Worm (Caenorhabditis elegans): ENCODE results near the gene glb-34.
A peak's percentile ranks its signal among the peaks of the same experiment; 100 is the strongest.

glb-34 gene

ce11 chrIV:14620543-14620942 lies 48.0 kb upstream of the glb-34 start:
- TF ChIP-seq jun-1 (tag; optimal IDR thresholded peaks at IDR 0.05) (peak; percentile 59), pqm-1 (tag; optimal IDR thresholded peaks at IDR 0.05) (no peak), ceh-90 (tag; optimal IDR thresholded peaks at IDR 0.05) (no peak), zag-1 (tag; optimal IDR thresholded peaks at IDR 0.05) (no peak), pag-3 (tag; optimal IDR thresholded peaks at IDR 0.05; ENCODE audit: borderline replicate concordance, insufficient read depth) (no peak), egl-27 (tag; optimal IDR thresholded peaks at IDR 0.05) (no peak), ceh-8 (GFP tag; optimal IDR thresholded peaks at IDR 0.05) (no peak), unc-98 (GFP tag; IDR thresholded peaks at IDR 0.05) (no peak), snpc-4 (tag; optimal IDR thresholded peaks at IDR 0.05) (peak; percentile 11), unc-130 (tag; optimal IDR thresholded peaks at IDR 0.05) (no peak), nhr-71 (tag; optimal IDR thresholded peaks at IDR 0.05) (peak; percentile 78), unc-62 (GFP tag; optimal IDR thresholded peaks at IDR 0.05) (no peak), ces-1 (GFP tag; optimal IDR thresholded peaks at IDR 0.05) (no peak), nhr-12 (tag; optimal IDR thresholded peaks at IDR 0.05) (no peak), dsc-1 (tag; optimal IDR thresholded peaks at IDR 0.05) (peak; percentile 6), lsy-2 (tag; optimal IDR thresholded peaks at IDR 0.05) (peak; percentile 48 to 63), nhr-47 (tag; optimal IDR thresholded peaks at IDR 0.05) (peak; percentile 38), fos-1 (tag; optimal IDR thresholded peaks at IDR 0.05) (no peak), efl-1 (optimal IDR thresholded peaks at IDR 0.05) (peak; percentile 49 to 60), efl-1 (GFP tag; optimal IDR thresholded peaks at IDR 0.05 in 1 of 2) (peak in 1 of 2 experiments; percentile 6), nhr-77 (tag; optimal IDR thresholded peaks at IDR 0.05) (peak; percentile 33), pax-3 (tag; optimal IDR thresholded peaks at IDR 0.05) (no peak), ztf-4 (tag; optimal IDR thresholded peaks at IDR 0.05) (no peak), ama-1 (optimal IDR thresholded peaks at IDR 0.05) (no peak), mdl-1 (tag; optimal IDR thresholded peaks at IDR 0.05) (peak in 1 of 2 experiments; percentile 78), isw-1 (GFP tag; IDR thresholded peaks at IDR 0.05) (no peak), rnt-1 (tag; optimal IDR thresholded peaks at IDR 0.05) (peak; percentile 23), swsn-7 (tag; optimal IDR thresholded peaks at IDR 0.05) (peak; percentile 50), ztf-11 (tag; optimal IDR thresholded peaks at IDR 0.05) (no peak), nhr-90 (tag; optimal IDR thresholded peaks at IDR 0.05; ENCODE audit: poor library complexity) (no peak), lin-13 (GFP tag; optimal IDR thresholded peaks at IDR 0.05) (no peak), lin-39 (tag; optimal IDR thresholded peaks at IDR 0.05) (no peak), C04F5.9 (tag; optimal IDR thresholded peaks at IDR 0.05) (no peak), C34B4.2 (tag; optimal IDR thresholded peaks at IDR 0.05) (no peak), unc-86 (tag; optimal IDR thresholded peaks at IDR 0.05) (peak; percentile 29), aha-1 (tag; optimal IDR thresholded peaks at IDR 0.05) (no peak), xbp-1 (tag; optimal IDR thresholded peaks at IDR 0.05) (peak; percentile 20), hpl-2 (GFP tag; optimal IDR thresholded peaks at IDR 0.05) (no peak), Y116A8C.19 (tag; optimal IDR thresholded peaks at IDR 0.05; ENCODE audit: borderline replicate concordance) (no peak), unc-30 (tag; optimal IDR thresholded peaks at IDR 0.05) (no peak), fkh-4 (tag; optimal IDR thresholded peaks at IDR 0.05; ENCODE audit: borderline replicate concordance) (no peak), zip-4 (GFP tag; optimal IDR thresholded peaks at IDR 0.05) (peak; percentile 4), fkh-10 (GFP tag; optimal IDR thresholded peaks at IDR 0.05) (no peak), ceh-63 (GFP tag; optimal IDR thresholded peaks at IDR 0.05) (no peak), elt-3 (tag; optimal IDR thresholded peaks at IDR 0.05) (peak in 1 of 6 experiments; percentile 20), mep-1 (tag; optimal IDR thresholded peaks at IDR 0.05) (peak; percentile 46), dpl-1 (GFP tag; optimal IDR thresholded peaks at IDR 0.05) (peak in 1 of 3 experiments; percentile 2), ceh-88 (GFP tag; IDR thresholded peaks at IDR 0.05) (no peak), hlh-4 (tag; optimal IDR thresholded peaks at IDR 0.05) (no peak), snu-23 (GFP tag; optimal IDR thresholded peaks at IDR 0.05) (peak; percentile 63), sup-37 (GFP tag; optimal IDR thresholded peaks at IDR 0.05) (no peak), C16A3.4 (tag; optimal IDR thresholded peaks at IDR 0.05) (no peak), tbx-2 (tag; optimal IDR thresholded peaks at IDR 0.05) (peak; percentile 29), F16B12.6 (tag; optimal IDR thresholded peaks at IDR 0.05) (no peak)

Data from whole organism, L1 larva.